Fruit fly (Drosophila melanogaster) whole organism: Measurements from ENCODE around the gene CG10184.

Source experiments
- CG8478 ChIP-seq: fragments of >200 bp; optimal IDR thresholded peaks from 2 replicates; lab custom pipeline; 2018; ENCODE audit warnings: inconsistent platforms
- psq ChIP-seq: fragments of >200 bp; optimal IDR thresholded peaks from 2 replicates; lab custom pipeline; 2017

- TF ChIP-seq CG8478 (lab: Kevin White, UChicago) = no peak
- no peak for TF ChIP-seq psq
These were observed 17.7 kb upstream of the CG10184 start for dm6 chr3R:23622961-23623360.
